Fruit fly (Drosophila melanogaster): ENCODE data around the gene CG18259.

Gene CG18259

DNA sequence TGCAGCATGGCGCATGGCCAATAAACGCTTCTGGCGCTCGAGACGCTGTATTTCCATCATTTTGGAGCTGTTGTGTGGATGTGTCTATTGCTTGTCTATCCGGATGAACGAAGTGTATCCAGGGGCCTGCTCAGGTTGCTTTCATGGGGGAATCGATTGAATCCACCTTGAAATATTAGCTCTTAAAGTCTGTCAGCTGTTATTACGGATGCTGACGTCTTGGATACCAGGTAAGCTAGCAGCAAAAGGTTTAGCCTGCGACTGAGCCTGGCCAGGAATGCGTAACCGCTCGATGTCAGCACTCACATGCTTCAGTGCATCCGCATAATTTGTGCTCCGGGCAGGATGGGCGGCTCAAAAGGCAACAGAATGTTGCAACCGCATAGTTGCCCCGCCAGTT is 35.1 kb downstream of the CG18259 start, which contains the start of gene CG12609:
CG12609 (minus strand) TSS at position 101 of the 400 bp plus-strand sequence.
- no peak for TF ChIP-seq Pif1A (GFP tag; optimal IDR thresholded peaks at IDR 0.05)
- no peak for TF ChIP-seq Snoo (tag; optimal IDR thresholded peaks at IDR 0.05)
- TF ChIP-seq EcR (GFP tag; optimal IDR thresholded peaks at IDR 0.05) = no peak
- no peak for TF ChIP-seq CG9948 (tag; optimal IDR thresholded peaks at IDR 0.05)
- TF ChIP-seq CG8301 (tag; optimal IDR thresholded peaks at IDR 0.05) = no peak
- TF ChIP-seq CG10348 (GFP tag; IDR thresholded peaks at IDR 0.05) = no peak
- TF ChIP-seq D1 (tag; optimal IDR thresholded peaks at IDR 0.05) = no peak
- TF ChIP-seq CG32121 (GFP tag; IDR thresholded peaks at IDR 0.05) = no peak
- TF ChIP-seq CG12605 (GFP tag; IDR thresholded peaks at IDR 0.05) = no peak
- no peak for TF ChIP-seq CG17806 (tag; optimal IDR thresholded peaks at IDR 0.05)
- no peak for TF ChIP-seq gl (tag; optimal IDR thresholded peaks at IDR 0.05)
- no peak for TF ChIP-seq fd96Ca (GFP tag; IDR thresholded peaks at IDR 0.05)
- no peak for TF ChIP-seq Ets98B (GFP tag; IDR thresholded peaks at IDR 0.05)

DNA sequence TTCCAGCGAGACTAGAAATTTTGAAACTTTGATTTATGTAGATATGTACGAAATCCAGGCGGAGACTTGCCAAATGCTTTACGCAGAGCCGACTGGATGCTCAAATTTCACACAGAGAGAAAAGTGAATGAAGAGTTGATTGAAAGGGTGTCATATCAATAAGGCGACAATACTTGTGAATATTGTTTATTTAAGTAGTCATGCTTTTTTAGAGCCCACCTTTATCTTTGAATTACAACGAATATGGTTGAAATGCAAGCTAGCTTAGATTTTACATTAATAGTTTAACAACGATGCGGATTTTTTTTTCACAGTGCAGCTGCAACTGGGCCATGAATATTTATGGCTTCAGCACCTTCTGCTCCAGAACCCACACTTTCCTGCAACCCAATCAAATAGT is 43.5 kb downstream of the CG18259 start, which contains the start of gene CG6873:
CG6873 (minus strand) TSS at position 101 of the 400 bp plus-strand sequence.
- TF ChIP-seq CG4496 (GFP tag; IDR thresholded peaks at IDR 0.05) (no peak), Pif1B (GFP tag; optimal IDR thresholded peaks at IDR 0.05) (no peak), CG8159 (tag; optimal IDR thresholded peaks at IDR 0.05) (no peak), D1 (tag; optimal IDR thresholded peaks at IDR 0.05) (no peak), CG13204 (GFP tag; optimal IDR thresholded peaks at IDR 0.05) (no peak), CG10348 (GFP tag; IDR thresholded peaks at IDR 0.05) (no peak), CG15710 (tag; optimal IDR thresholded peaks at IDR 0.05) (no peak), CG14655 (GFP tag; optimal IDR thresholded peaks at IDR 0.05) (no peak), CG8301 (tag; optimal IDR thresholded peaks at IDR 0.05) (no peak), CG12605 (GFP tag; IDR thresholded peaks at IDR 0.05) (no peak), CG34367 (tag; optimal IDR thresholded peaks at IDR 0.05) (no peak), Pif1A (GFP tag; optimal IDR thresholded peaks at IDR 0.05) (no peak), CG17806 (tag; optimal IDR thresholded peaks at IDR 0.05) (no peak), Snoo (tag; optimal IDR thresholded peaks at IDR 0.05) (no peak), CG32121 (GFP tag; IDR thresholded peaks at IDR 0.05) (no peak), EcR (GFP tag; optimal IDR thresholded peaks at IDR 0.05) (no peak), Ets98B (GFP tag; IDR thresholded peaks at IDR 0.05) (no peak)
